Worm (Caenorhabditis elegans): ENCODE measurements around the gene sre-50.

The sre-50 gene

DNA sequence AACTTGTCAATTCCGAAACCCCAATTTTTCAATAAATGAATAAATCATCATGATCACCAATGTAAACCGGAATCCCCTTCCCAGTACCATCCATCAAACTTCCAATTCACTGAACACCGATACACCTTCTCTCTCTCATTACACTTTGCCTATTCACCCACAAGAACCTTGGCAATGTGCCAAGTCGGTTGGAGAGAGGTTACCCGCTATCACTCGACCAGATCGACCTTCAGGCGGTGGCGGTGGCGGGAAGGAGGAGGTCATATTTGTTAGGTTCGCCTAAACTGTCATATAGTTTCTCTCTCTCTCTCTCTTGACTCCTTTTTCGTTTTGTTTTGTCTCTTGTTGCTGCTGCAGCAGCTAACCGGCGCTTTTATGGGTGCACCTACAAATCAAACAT lies 40.8 kb upstream of the sre-50 start:
- TF ChIP-seq elt-3 (tag; optimal IDR thresholded peaks at IDR 0.05) (peak in 1 of 3 experiments; percentile 34), nhr-77 (tag; optimal IDR thresholded peaks at IDR 0.05) (no peak), nhr-43 (tag; optimal IDR thresholded peaks at IDR 0.05; ENCODE audit: poor library complexity, severe bottlenecking) (no peak), lin-15B (tag; optimal IDR thresholded peaks at IDR 0.05) (no peak), ceh-82 (tag; optimal IDR thresholded peaks at IDR 0.05) (no peak), nhr-67 (tag; optimal IDR thresholded peaks at IDR 0.05) (no peak), fos-1 (tag; optimal IDR thresholded peaks at IDR 0.05) (no peak), aly-2 (tag; optimal IDR thresholded peaks at IDR 0.05) (no peak), ceh-16 (tag; optimal IDR thresholded peaks at IDR 0.05) (no peak), nhr-11 (tag; optimal IDR thresholded peaks at IDR 0.05) (no peak), daf-12 (tag; optimal IDR thresholded peaks at IDR 0.05) (no peak), nhr-76 (tag; optimal IDR thresholded peaks at IDR 0.05) (no peak), nfya-1 (tag; optimal IDR thresholded peaks at IDR 0.05; ENCODE audit: insufficient read depth) (no peak), unc-62 (GFP tag; optimal IDR thresholded peaks at IDR 0.05) (peak; percentile 10), nhr-12 (tag; optimal IDR thresholded peaks at IDR 0.05) (no peak), fkh-2 (tag; optimal IDR thresholded peaks at IDR 0.05) (no peak), ama-1 (optimal IDR thresholded peaks at IDR 0.05) (no peak), lin-39 (tag; optimal IDR thresholded peaks at IDR 0.05) (no peak), lsy-12 (tag; optimal IDR thresholded peaks at IDR 0.05) (no peak), ztf-11 (tag; optimal IDR thresholded peaks at IDR 0.05) (no peak), sea-2 (GFP tag; optimal IDR thresholded peaks at IDR 0.05) (no peak), pha-4 (tag; optimal IDR thresholded peaks at IDR 0.05) (no peak), ceh-9 (tag; optimal IDR thresholded peaks at IDR 0.05) (no peak), nhr-23 (tag; optimal IDR thresholded peaks at IDR 0.05) (peak; percentile 63), unc-39 (tag; optimal IDR thresholded peaks at IDR 0.05) (no peak), nhr-237 (tag; optimal IDR thresholded peaks at IDR 0.05) (no peak), mml-1 (tag; optimal IDR thresholded peaks at IDR 0.05) (no peak), zag-1 (tag; optimal IDR thresholded peaks at IDR 0.05) (no peak), ceh-28 (tag; optimal IDR thresholded peaks at IDR 0.05) (no peak), elt-1 (tag; optimal IDR thresholded peaks at IDR 0.05) (peak; percentile 65), ztf-4 (tag; optimal IDR thresholded peaks at IDR 0.05) (no peak), nhr-25 (tag; optimal IDR thresholded peaks at IDR 0.05) (peak; percentile 99), snpc-4 (tag; optimal IDR thresholded peaks at IDR 0.05) (no peak), ZK546.5 (tag; optimal IDR thresholded peaks at IDR 0.05) (no peak), mdl-1 (tag; optimal IDR thresholded peaks at IDR 0.05) (no peak), egl-27 (tag; optimal IDR thresholded peaks at IDR 0.05) (no peak), egl-5 (tag; optimal IDR thresholded peaks at IDR 0.05) (no peak), pqm-1 (tag; optimal IDR thresholded peaks at IDR 0.05) (no peak), hmg-11 (tag; optimal IDR thresholded peaks at IDR 0.05) (peak; percentile 15), tbx-2 (tag; optimal IDR thresholded peaks at IDR 0.05) (no peak), elt-2 (tag; optimal IDR thresholded peaks at IDR 0.05) (no peak), eor-1 (tag; optimal IDR thresholded peaks at IDR 0.05) (no peak), skn-1 (tag; optimal IDR thresholded peaks at IDR 0.05) (no peak)

DNA sequence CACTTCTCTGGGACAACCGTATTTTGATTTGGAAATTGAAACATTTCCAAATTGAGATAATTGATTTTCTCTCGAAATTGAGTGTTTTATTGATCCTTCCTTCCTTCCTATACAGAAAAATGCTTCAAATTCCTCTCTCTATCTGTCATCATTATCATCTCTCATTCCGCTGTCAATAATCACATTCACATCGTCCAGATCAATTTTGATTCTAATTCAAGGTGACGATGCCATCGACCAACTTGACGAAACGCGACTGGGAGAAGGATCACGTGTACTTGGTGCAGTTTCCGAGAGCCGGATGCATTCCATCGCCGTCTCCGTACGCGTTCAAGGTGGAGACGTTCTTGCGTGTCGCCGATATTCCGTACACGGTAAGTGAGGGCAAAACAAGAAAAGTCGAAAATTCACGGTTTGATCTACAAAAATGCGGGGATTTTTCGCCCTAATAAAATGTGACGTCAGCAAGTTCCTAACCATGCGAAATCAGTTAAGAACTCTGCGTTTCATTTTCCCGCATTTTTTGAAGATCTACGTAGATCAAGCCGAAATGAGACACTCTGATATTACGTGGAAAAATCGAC lies 39.3 kb upstream of the sre-50 start, which contains the start of gene faxc-1:
faxc-1 (plus strand) TSS at position 222 of the 584 bp plus-strand sequence.
- TF ChIP-seq unc-62 (GFP tag; optimal IDR thresholded peaks at IDR 0.05), result peak; percentile 12
- TF ChIP-seq hmg-11 (tag; optimal IDR thresholded peaks at IDR 0.05), result no peak
- no peak for TF ChIP-seq ceh-28 (tag; optimal IDR thresholded peaks at IDR 0.05)
- TF ChIP-seq nhr-25 (tag; optimal IDR thresholded peaks at IDR 0.05), result peak; percentile 22

DNA sequence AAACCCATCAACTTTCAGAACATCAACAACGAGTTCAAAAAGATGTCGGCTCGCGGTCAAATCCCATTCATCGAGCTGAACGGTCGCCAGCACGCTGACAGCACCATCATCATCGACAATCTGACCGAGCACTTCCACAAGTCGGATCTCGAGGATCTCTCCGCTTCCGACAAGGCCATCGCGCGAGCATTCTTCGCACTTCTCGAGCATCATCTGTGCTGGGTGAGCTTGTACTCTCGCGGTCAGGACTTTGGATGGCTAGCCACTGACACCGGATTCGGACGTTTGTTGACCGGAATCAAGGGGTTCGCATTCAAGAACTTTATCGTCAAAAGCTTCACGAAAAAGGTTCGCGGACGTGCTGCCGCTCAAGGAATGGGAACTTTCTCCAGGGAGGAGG lies 38.5 kb upstream of the sre-50 start:
- no peak for TF ChIP-seq jun-1 (tag; optimal IDR thresholded peaks at IDR 0.05)
- TF ChIP-seq hmg-11 (tag; optimal IDR thresholded peaks at IDR 0.05), result no peak
- no peak for TF ChIP-seq lin-39 (tag; optimal IDR thresholded peaks at IDR 0.05)
- TF ChIP-seq zag-1 (tag; optimal IDR thresholded peaks at IDR 0.05), result no peak
- no peak for TF ChIP-seq nhr-67 (tag; optimal IDR thresholded peaks at IDR 0.05)
- TF ChIP-seq egl-27 (tag; optimal IDR thresholded peaks at IDR 0.05), result no peak
- no peak for TF ChIP-seq mml-1 (tag; optimal IDR thresholded peaks at IDR 0.05)
- no peak for TF ChIP-seq snpc-4 (tag; optimal IDR thresholded peaks at IDR 0.05)
- TF ChIP-seq elt-2 (tag; optimal IDR thresholded peaks at IDR 0.05), result no peak
- no peak for TF ChIP-seq nhr-28 (tag; optimal IDR thresholded peaks at IDR 0.05)
- TF ChIP-seq unc-39 (tag; optimal IDR thresholded peaks at IDR 0.05), result no peak
- no peak for TF ChIP-seq fkh-10 (GFP tag; optimal IDR thresholded peaks at IDR 0.05)
- TF ChIP-seq nhr-23 (tag; optimal IDR thresholded peaks at IDR 0.05), result no peak

Data from whole organism, L3 larva.